Worm (Caenorhabditis elegans): ENCODE results near the gene duo-1.

duo-1 gene

DNA sequence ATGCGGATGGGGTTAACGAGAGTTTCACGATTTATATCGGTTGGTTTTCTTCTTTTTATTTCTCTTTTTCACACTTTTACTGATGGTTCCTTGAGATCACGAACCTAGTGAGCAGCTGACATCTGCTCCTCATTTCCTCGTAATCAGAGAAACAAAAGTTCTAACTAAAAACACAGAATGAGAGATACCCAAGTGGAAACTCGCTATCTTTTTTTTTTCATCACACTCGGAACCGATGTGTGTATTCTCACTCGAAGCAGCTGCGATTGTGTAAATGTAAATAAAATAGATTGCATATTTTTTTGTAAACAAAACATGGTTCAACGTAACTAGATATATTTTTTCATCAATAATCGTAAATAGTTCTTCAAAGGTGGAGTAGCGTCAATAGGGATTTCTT lies 48.1 kb upstream of the duo-1 start:
- TF ChIP-seq irx-1 (tag; optimal IDR thresholded peaks at IDR 0.05), result no peak
- TF ChIP-seq rnt-1 (tag; optimal IDR thresholded peaks at IDR 0.05), result peak; percentile 61
- TF ChIP-seq mef-2 (tag; optimal IDR thresholded peaks at IDR 0.05), result no peak
- TF ChIP-seq nhr-19 (GFP tag; conservative IDR thresholded peaks at IDR 0.05), result peak; percentile 48
- peak in 1 of 2 experiments; percentile 18 for TF ChIP-seq efl-1 (optimal IDR thresholded peaks at IDR 0.05)
- TF ChIP-seq efl-1 (GFP tag; optimal IDR thresholded peaks at IDR 0.05 in 1 of 2), result no peak
- TF ChIP-seq nhr-20 (tag; optimal IDR thresholded peaks at IDR 0.05), result peak; percentile 33
- TF ChIP-seq dsc-1 (tag; optimal IDR thresholded peaks at IDR 0.05), result peak; percentile 98
- peak; percentile 27 for TF ChIP-seq unc-130 (tag; optimal IDR thresholded peaks at IDR 0.05)
- peak; percentile 40 for TF ChIP-seq snu-23 (GFP tag; optimal IDR thresholded peaks at IDR 0.05)
- TF ChIP-seq nhr-71 (tag; optimal IDR thresholded peaks at IDR 0.05), result peak; percentile 72
- TF ChIP-seq lin-14 (GFP tag; optimal IDR thresholded peaks at IDR 0.05), result peak; percentile 88
- no peak for TF ChIP-seq lin-39 (tag; optimal IDR thresholded peaks at IDR 0.05)
- TF ChIP-seq fkh-4 (tag; optimal IDR thresholded peaks at IDR 0.05; ENCODE audit: borderline replicate concordance), result peak; percentile 85
- peak; percentile 30 to 56 for TF ChIP-seq lsy-2 (tag; optimal IDR thresholded peaks at IDR 0.05)
- TF ChIP-seq mep-1 (tag; optimal IDR thresholded peaks at IDR 0.05), result peak; percentile 43

DNA sequence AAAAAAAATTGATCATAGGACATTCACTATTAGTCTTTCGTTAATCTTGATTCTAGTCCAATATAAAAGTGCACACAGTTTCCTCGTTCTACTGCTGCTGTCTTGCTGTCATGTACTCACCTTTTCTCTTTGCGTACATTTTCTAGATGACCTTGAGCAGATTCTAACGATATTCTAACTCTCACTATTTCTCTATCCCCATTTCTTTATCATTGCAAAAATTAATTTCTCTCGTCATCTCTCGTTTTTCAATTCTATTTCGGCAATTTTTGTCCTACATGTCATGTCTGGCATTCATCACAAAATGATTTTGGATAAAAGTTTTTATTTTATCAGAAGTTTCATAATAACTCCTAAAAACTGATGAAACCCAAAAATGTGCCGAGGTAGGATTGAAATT lies 45.7 kb upstream of the duo-1 start, which contains the start of gene ttll-5:
TSS of gene ttll-5 (plus strand) at position 288 of the 400 bp plus-strand sequence.
- TF ChIP-seq snu-23 (GFP tag; optimal IDR thresholded peaks at IDR 0.05), result peak; percentile 5
- no peak for TF ChIP-seq efl-1 (optimal IDR thresholded peaks at IDR 0.05)
- peak in 1 of 2 experiments; percentile 70 for TF ChIP-seq efl-1 (GFP tag; optimal IDR thresholded peaks at IDR 0.05 in 1 of 2)
- TF ChIP-seq pag-3 (tag; optimal IDR thresholded peaks at IDR 0.05; ENCODE audit: borderline replicate concordance, insufficient read depth), result peak; percentile 57
- TF ChIP-seq blmp-1 (tag; optimal IDR thresholded peaks at IDR 0.05), result peak; percentile 62
- peak; percentile 21 for TF ChIP-seq skn-1 (tag; optimal IDR thresholded peaks at IDR 0.05)
- no peak for TF ChIP-seq lir-3 (tag; optimal IDR thresholded peaks at IDR 0.05; ENCODE audit: poor library complexity)
- TF ChIP-seq elt-3 (tag; optimal IDR thresholded peaks at IDR 0.05), result peak in 3 of 6 experiments; percentile 6 to 62 (median 62)
- no peak for TF ChIP-seq ztf-4 (tag; optimal IDR thresholded peaks at IDR 0.05)
- peak; percentile 7 for TF ChIP-seq nhr-20 (tag; optimal IDR thresholded peaks at IDR 0.05)
- TF ChIP-seq lin-14 (GFP tag; optimal IDR thresholded peaks at IDR 0.05), result peak; percentile 55
- peak; percentile 77 for TF ChIP-seq nhr-85 (tag)
- TF ChIP-seq rnt-1 (tag; optimal IDR thresholded peaks at IDR 0.05), result no peak

DNA sequence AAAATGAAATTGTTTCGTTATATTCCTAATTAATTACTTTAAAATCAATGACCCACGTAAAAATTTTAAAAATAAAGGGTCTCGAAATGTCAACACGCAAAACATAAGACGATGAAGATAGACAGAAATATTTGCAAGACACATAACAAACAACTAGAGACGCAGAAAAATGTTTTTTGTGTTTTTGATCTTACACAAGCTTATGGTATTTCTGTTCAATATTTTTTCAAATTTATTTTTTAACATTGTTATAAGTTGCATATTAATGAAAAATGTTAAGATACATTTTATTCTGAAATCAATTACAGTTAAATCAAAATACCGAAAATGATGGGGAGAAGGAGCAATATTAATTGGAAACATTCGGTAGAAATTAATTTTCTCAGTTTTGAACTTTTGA lies 41.0 kb upstream of the duo-1 start, which contains the start of gene C55A6.3:
TSS of gene C55A6.3 (minus strand) at position 101 of the 400 bp plus-strand sequence.
- TF ChIP-seq pax-3 (tag; optimal IDR thresholded peaks at IDR 0.05), result no peak
- no peak for TF ChIP-seq pqm-1 (tag; optimal IDR thresholded peaks at IDR 0.05)
- TF ChIP-seq mef-2 (tag; optimal IDR thresholded peaks at IDR 0.05), result no peak
- TF ChIP-seq aha-1 (tag; optimal IDR thresholded peaks at IDR 0.05), result no peak
- no peak for TF ChIP-seq C16A3.4 (tag; optimal IDR thresholded peaks at IDR 0.05)
- no peak for TF ChIP-seq nhr-11 (tag; optimal IDR thresholded peaks at IDR 0.05)
- TF ChIP-seq lir-3 (tag; optimal IDR thresholded peaks at IDR 0.05; ENCODE audit: poor library complexity), result no peak
- TF ChIP-seq fkh-4 (tag; optimal IDR thresholded peaks at IDR 0.05; ENCODE audit: borderline replicate concordance), result no peak
- no peak for TF ChIP-seq hlh-4 (tag; optimal IDR thresholded peaks at IDR 0.05)
- no peak for TF ChIP-seq ama-1 (optimal IDR thresholded peaks at IDR 0.05)
- TF ChIP-seq sptf-1 (tag; optimal IDR thresholded peaks at IDR 0.05), result no peak
- no peak for TF ChIP-seq fos-1 (tag; optimal IDR thresholded peaks at IDR 0.05)
- no peak for TF ChIP-seq mab-9 (GFP tag; IDR thresholded peaks at IDR 0.05)
- TF ChIP-seq fkh-8 (tag; optimal IDR thresholded peaks at IDR 0.05), result no peak
- no peak for TF ChIP-seq nhr-12 (tag; optimal IDR thresholded peaks at IDR 0.05)
- no peak for TF ChIP-seq snpc-4 (tag; optimal IDR thresholded peaks at IDR 0.05)
- TF ChIP-seq nhr-76 (tag; optimal IDR thresholded peaks at IDR 0.05), result no peak
- TF ChIP-seq lin-15B (tag; optimal IDR thresholded peaks at IDR 0.05), result no peak

DNA sequence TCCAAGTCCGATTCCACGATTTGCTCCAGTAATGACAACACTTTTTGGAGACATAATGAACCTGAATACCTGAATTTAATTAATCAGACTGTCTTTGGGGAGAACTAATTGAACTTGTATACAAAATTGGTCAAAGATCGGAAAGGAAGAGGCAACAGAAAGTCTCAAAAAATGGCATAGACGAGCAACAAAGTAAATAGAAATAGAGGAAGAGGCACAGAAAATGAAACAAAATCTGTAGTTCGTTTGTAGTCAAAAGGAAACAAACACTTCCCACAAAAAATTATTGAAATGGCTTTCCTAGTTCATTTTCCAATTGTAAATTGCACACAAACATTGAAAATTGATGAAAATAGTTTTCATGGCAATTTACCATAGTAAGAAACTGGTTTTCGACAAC lies 39.8 kb upstream of the duo-1 start, which contains the start of gene C55A6.6:
TSS of gene C55A6.6 (minus strand) at position 61 of the 400 bp plus-strand sequence.
- TF ChIP-seq zip-4 (GFP tag; optimal IDR thresholded peaks at IDR 0.05), result no peak
- TF ChIP-seq jun-1 (tag; optimal IDR thresholded peaks at IDR 0.05), result no peak
- TF ChIP-seq hlh-4 (tag; optimal IDR thresholded peaks at IDR 0.05), result no peak
- TF ChIP-seq mep-1 (tag; optimal IDR thresholded peaks at IDR 0.05), result no peak
- no peak for TF ChIP-seq hpl-2 (GFP tag; optimal IDR thresholded peaks at IDR 0.05)
- no peak for TF ChIP-seq lin-39 (tag; optimal IDR thresholded peaks at IDR 0.05)
- TF ChIP-seq ces-1 (GFP tag; optimal IDR thresholded peaks at IDR 0.05), result no peak
- no peak for TF ChIP-seq efl-1 (optimal IDR thresholded peaks at IDR 0.05)
- TF ChIP-seq efl-1 (GFP tag; optimal IDR thresholded peaks at IDR 0.05 in 1 of 2), result no peak
- TF ChIP-seq snpc-4 (tag; optimal IDR thresholded peaks at IDR 0.05), result no peak
- no peak for TF ChIP-seq elt-2 (tag; optimal IDR thresholded peaks at IDR 0.05)

Data from whole organism, L1 larva.